Worm (Caenorhabditis elegans) whole organism, mixed stage, embryonic: ENCODE data around the gene sru-23.

Experiments
- M03D4.4 ChIP-seq: sonication (generic microtip); optimal IDR thresholded peaks from 2 replicates; lab custom pipeline; 2017; ENCODE audit warnings: mild to moderate bottlenecking, missing genetic modification characterization, missing compliant biosample characterization
- blmp-1 ChIP-seq: fragments of 150-350 bp; optimal IDR thresholded peaks from 2 replicates; lab custom pipeline; 2014; ENCODE audit warnings: missing biosample characterization, missing genetic modification characterization
- ceh-39 ChIP-seq: fragments of 150-350 bp; optimal IDR thresholded peaks from 2 replicates; lab custom pipeline; 2014; ENCODE audit warnings: missing biosample characterization, missing genetic modification characterization
- ceh-43 ChIP-seq: fragments of 200-800 bp; sonication (Bioruptor generic); optimal IDR thresholded peaks from 2 replicates; lab custom pipeline; 2018; ENCODE audit warnings: mild to moderate bottlenecking, missing genetic modification characterization, moderate library complexity, missing compliant biosample characterization
- ceh-83 ChIP-seq: fragments of 200-800 bp; sonication (Bioruptor generic); optimal IDR thresholded peaks from 2 replicates; lab custom pipeline; 2018; ENCODE audit warnings: mild to moderate bottlenecking, missing genetic modification characterization, missing compliant biosample characterization
- ces-1 ChIP-seq: fragments of 150-350 bp; optimal IDR thresholded peaks from 2 replicates; lab custom pipeline; 2014; ENCODE audit warnings: missing biosample characterization, missing genetic modification reagents, missing genetic modification characterization
- cnd-1 ChIP-seq: fragments of 200-800 bp; sonication (Bioruptor generic); optimal IDR thresholded peaks from 2 replicates; lab custom pipeline; 2018; ENCODE audit warnings: mild to moderate bottlenecking, missing genetic modification characterization, missing compliant biosample characterization
- drap-1 ChIP-seq: fragments of 200-800 bp; sonication (Bioruptor generic); optimal IDR thresholded peaks from 3 replicates; lab custom pipeline; 2018; ENCODE audit warnings: mild to moderate bottlenecking, missing genetic modification characterization, missing compliant biosample characterization
- elt-1 ChIP-seq: sonication (generic microtip); optimal IDR thresholded peaks from 2 replicates; lab custom pipeline; 2017; ENCODE audit warnings: missing genetic modification characterization, mild to moderate bottlenecking, missing compliant biosample characterization, antibody characterized with exemption, moderate library complexity, borderline replicate concordance; ENCODE audit not compliant: insufficient read depth
- elt-3 ChIP-seq: fragments of 150-350 bp; optimal IDR thresholded peaks from 2 replicates; lab custom pipeline; 2014; ENCODE audit warnings: missing biosample characterization, missing genetic modification characterization
- flh-1 ChIP-seq: fragments of 200-800 bp; sonication (Bioruptor generic); optimal IDR thresholded peaks from 2 replicates; lab custom pipeline; 2018; ENCODE audit warnings: mild to moderate bottlenecking, missing genetic modification characterization, moderate library complexity, missing compliant biosample characterization
- ham-2 ChIP-seq: fragments of 200-800 bp; sonication (Bioruptor generic); optimal IDR thresholded peaks from 2 replicates; lab custom pipeline; 2018; ENCODE audit warnings: mild to moderate bottlenecking, missing genetic modification characterization, missing compliant biosample characterization
- hlh-1 ChIP-seq: fragments of 150-350 bp; optimal IDR thresholded peaks from 2 replicates; lab custom pipeline; 2014; ENCODE audit warnings: missing biosample characterization, missing genetic modification reagents, missing genetic modification characterization
- lin-13 ChIP-seq: fragments of 150-350 bp; optimal IDR thresholded peaks from 2 replicates; lab custom pipeline; 2014; ENCODE audit warnings: missing biosample characterization, missing genetic modification characterization
- lsy-2 ChIP-seq: fragments of 150-350 bp; optimal IDR thresholded peaks from 2 replicates; lab custom pipeline; 2014; ENCODE audit warnings: missing biosample characterization, missing genetic modification characterization
- mab-5 ChIP-seq: fragments of 150-350 bp; optimal IDR thresholded peaks from 2 replicates; lab custom pipeline; 2014; ENCODE audit warnings: missing biosample characterization, missing genetic modification characterization
- mep-1 ChIP-seq: fragments of 150-350 bp; optimal IDR thresholded peaks from 2 replicates; lab custom pipeline; 2017; ENCODE audit warnings: missing biosample characterization, missing genetic modification reagents, missing genetic modification characterization, inconsistent platforms
- mls-2 ChIP-seq: sonication (generic microtip); optimal IDR thresholded peaks from 2 replicates; lab custom pipeline; 2016; ENCODE audit warnings: mild to moderate bottlenecking, missing genetic modification characterization, moderate library complexity, missing compliant biosample characterization
- nhr-12 ChIP-seq: fragments of 150-350 bp; optimal IDR thresholded peaks from 2 replicates; lab custom pipeline; 2014; ENCODE audit warnings: missing biosample characterization, missing genetic modification characterization
- nhr-2 ChIP-seq: fragments of 150-350 bp; optimal IDR thresholded peaks from 2 replicates; lab custom pipeline; 2014; ENCODE audit warnings: missing biosample characterization, missing genetic modification characterization
- nhr-237 ChIP-seq: fragments of 150-350 bp; optimal IDR thresholded peaks from 2 replicates; lab custom pipeline; 2014; ENCODE audit warnings: missing biosample characterization, missing genetic modification characterization
- nhr-28 ChIP-seq: fragments of 150-350 bp; optimal IDR thresholded peaks from 2 replicates; lab custom pipeline; 2014; ENCODE audit warnings: missing biosample characterization, missing genetic modification characterization
- nhr-76 ChIP-seq: sonication (generic microtip); optimal IDR thresholded peaks from 2 replicates; lab custom pipeline; 2017; ENCODE audit warnings: missing biosample characterization, missing genetic modification characterization
- pha-4 ChIP-seq: fragments of 150-350 bp; optimal IDR thresholded peaks from 2 replicates; lab custom pipeline; 2018; ENCODE audit warnings: missing biosample characterization, missing genetic modification reagents, missing genetic modification characterization
- sem-2 ChIP-seq: fragments of 200-800 bp; sonication (Bioruptor generic); optimal IDR thresholded peaks from 2 replicates; lab custom pipeline; 2018; ENCODE audit warnings: mild to moderate bottlenecking, missing genetic modification characterization, missing compliant biosample characterization
- snpc-4 ChIP-seq: fragments of 150-350 bp; optimal IDR thresholded peaks from 2 replicates; lab custom pipeline; 2014; ENCODE audit warnings: missing biosample characterization, missing genetic modification characterization
- sptf-1 ChIP-seq: sonication (generic microtip); optimal IDR thresholded peaks from 2 replicates; lab custom pipeline; 2017; ENCODE audit warnings: mild to moderate bottlenecking, missing genetic modification characterization, moderate library complexity, missing compliant biosample characterization
- tbx-8 ChIP-seq: fragments of 200-800 bp; sonication (Bioruptor generic); optimal IDR thresholded peaks from 2 replicates; lab custom pipeline; 2018; ENCODE audit warnings: mild to moderate bottlenecking, missing genetic modification characterization, moderate library complexity, missing compliant biosample characterization
- unc-120 ChIP-seq: sonication (generic microtip); optimal IDR thresholded peaks from 2 replicates; lab custom pipeline; 2017; ENCODE audit warnings: missing genetic modification characterization, missing compliant biosample characterization; ENCODE audit not compliant: poor library complexity, severe bottlenecking
- unc-39 ChIP-seq: fragments of 150-350 bp; optimal IDR thresholded peaks from 2 replicates; lab custom pipeline; 2014; ENCODE audit warnings: missing biosample characterization, missing genetic modification characterization
- unc-62 ChIP-seq: fragments of 150-350 bp; optimal IDR thresholded peaks from 2 replicates; lab custom pipeline; 2014; ENCODE audit warnings: missing biosample characterization, missing genetic modification reagents, missing genetic modification characterization
- zip-8 ChIP-seq: fragments of 150-350 bp; optimal IDR thresholded peaks from 2 replicates; lab custom pipeline; 2014; ENCODE audit warnings: missing biosample characterization, missing genetic modification characterization
- ztf-11 ChIP-seq: fragments of 150-350 bp; optimal IDR thresholded peaks from 2 replicates; lab custom pipeline; 2014; ENCODE audit warnings: missing biosample characterization, missing genetic modification characterization

The sru-23 gene

DNA sequence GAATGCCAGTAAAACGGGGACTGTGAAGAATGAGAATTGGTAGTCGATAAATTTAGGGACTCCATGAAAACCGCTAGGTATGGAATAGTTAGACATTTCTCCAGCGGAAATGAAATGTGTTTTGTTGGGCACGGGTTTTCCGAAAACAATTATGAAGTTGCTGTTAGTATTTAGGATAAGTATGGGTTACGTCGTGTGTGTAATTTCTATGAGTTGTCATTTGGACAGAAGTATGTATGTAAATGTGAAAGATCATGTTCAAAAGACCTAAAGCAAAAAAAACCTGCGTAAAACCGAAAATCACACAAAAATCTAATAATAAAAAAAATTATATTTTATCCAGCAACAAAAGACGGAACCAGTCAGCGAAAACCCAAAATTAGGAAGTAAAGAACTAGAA lies at the start of gene sru-23:
TSS of gene sru-23 (minus strand) at position 101 of the 400 bp plus-strand sequence.
- TF ChIP-seq cnd-1 (tag; lab: Kevin White, UChicago) (no peak), mep-1 (no peak), pha-4 (tag; lab: Kevin White, UChicago) (no peak), sem-2 (GFP tag; lab: Kevin White, UChicago) (no peak)

DNA sequence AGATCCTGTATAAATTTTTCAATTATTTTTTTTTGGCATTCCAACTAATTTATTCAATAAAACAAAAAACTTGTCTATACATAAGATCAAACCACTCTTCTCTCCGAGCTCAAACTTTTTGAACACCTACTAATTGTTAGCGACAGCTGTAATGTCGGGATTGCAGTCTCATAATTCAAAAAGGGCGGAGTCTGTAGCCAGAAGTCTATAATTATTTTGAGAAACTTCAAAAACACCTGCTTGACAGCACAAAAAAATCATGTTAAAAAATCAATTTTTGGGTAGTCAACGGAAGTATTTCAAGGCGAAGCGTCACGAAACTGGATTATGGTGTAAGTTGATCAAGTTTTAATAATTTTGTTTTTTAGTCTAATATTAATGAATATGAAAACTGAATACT lies 47.7 kb upstream of the sru-23 start, which contains the start of gene srx-44:
TSS of gene srx-44 (plus strand) at position 301 of the 400 bp plus-strand sequence.
- no peak for TF ChIP-seq blmp-1
- TF ChIP-seq M03D4.4 (tag; lab: Kevin White, UChicago): no peak
- no peak for TF ChIP-seq elt-3 (tag; lab: Kevin White, UChicago)
- TF ChIP-seq ceh-39 (tag; lab: Kevin White, UChicago): no peak
- TF ChIP-seq mep-1: no peak
- TF ChIP-seq lsy-2: no peak
- TF ChIP-seq unc-39 (tag; lab: Kevin White, UChicago): no peak
- TF ChIP-seq nhr-76: no peak
- TF ChIP-seq drap-1: no peak
- no peak for TF ChIP-seq nhr-237 (tag; lab: Kevin White, UChicago)
- no peak for TF ChIP-seq ztf-11 (tag; lab: Kevin White, UChicago)
- TF ChIP-seq unc-62 (GFP tag; lab: Kevin White, UChicago): no peak
- no peak for TF ChIP-seq pha-4 (tag; lab: Kevin White, UChicago)
- TF ChIP-seq flh-1: no peak
- TF ChIP-seq nhr-2: no peak
- no peak for TF ChIP-seq sem-2 (GFP tag; lab: Kevin White, UChicago)
- no peak for TF ChIP-seq ceh-43 (GFP tag; lab: Kevin White, UChicago)
- no peak for TF ChIP-seq ceh-83 (GFP tag; lab: Kevin White, UChicago)
- no peak for TF ChIP-seq lin-13 (tag; lab: Kevin White, UChicago)
- TF ChIP-seq, all 35 proteins: peak for 0

DNA sequence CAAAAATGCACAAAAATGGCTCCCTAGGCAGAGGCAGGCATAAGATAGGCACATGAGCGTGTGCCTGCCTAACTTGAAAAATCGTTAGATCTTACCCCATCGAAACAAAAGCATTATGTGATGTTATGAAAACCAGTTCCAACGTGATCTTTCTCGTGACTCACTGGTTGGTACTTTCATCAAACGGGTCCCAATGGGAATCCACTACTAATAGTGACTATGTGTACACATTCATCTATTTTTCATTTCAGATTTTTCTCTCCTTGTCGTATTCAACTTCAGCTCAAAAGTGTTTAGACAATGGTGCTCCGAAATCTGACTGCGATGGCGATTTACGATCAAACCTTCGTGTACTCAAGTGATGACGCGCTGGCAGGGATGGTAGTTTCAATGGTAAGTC lies 45.3 kb upstream of the sru-23 start, which contains the start of gene srx-43:
TSS of gene srx-43 (plus strand) at position 301 of the 400 bp plus-strand sequence.
- no peak for TF ChIP-seq elt-1 (tag; lab: Kevin White, UChicago)
- TF ChIP-seq ceh-83 (GFP tag; lab: Kevin White, UChicago): no peak
- no peak for TF ChIP-seq nhr-28
- TF ChIP-seq M03D4.4 (tag; lab: Kevin White, UChicago): no peak
- TF ChIP-seq tbx-8 (GFP tag; lab: Kevin White, UChicago): no peak
- no peak for TF ChIP-seq ceh-39 (tag; lab: Kevin White, UChicago)
- TF ChIP-seq ces-1 (GFP tag; lab: Kevin White, UChicago): no peak
- no peak for TF ChIP-seq blmp-1

DNA sequence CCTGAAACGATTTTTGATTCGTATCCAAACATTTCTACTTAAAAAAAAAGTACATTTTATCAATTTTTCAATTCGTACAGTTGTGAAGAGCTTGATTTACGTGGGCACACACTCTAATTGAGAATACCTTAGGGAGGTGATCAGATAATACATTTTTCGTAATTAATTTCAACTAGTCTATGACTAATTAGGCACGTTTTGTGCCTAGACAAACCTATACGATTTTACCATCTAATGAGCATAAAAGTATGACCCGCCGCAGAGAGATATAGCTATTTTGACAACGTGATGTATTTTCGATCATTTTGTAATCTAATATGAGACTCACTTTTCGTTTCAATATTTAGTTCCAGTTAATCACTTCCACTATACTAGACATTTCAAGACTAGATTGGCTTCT lies 44.6 kb upstream of the sru-23 start:
- no peak for TF ChIP-seq elt-1 (tag; lab: Kevin White, UChicago)
- TF ChIP-seq hlh-1 (tag; lab: Kevin White, UChicago): no peak
- TF ChIP-seq ces-1 (GFP tag; lab: Kevin White, UChicago): no peak
- TF ChIP-seq nhr-28: no peak
- TF ChIP-seq mab-5 (tag; lab: Kevin White, UChicago): no peak
- TF ChIP-seq tbx-8 (GFP tag; lab: Kevin White, UChicago): no peak
- TF ChIP-seq pha-4 (tag; lab: Kevin White, UChicago): no peak
- no peak for TF ChIP-seq snpc-4 (tag; lab: Kevin White, UChicago)
- TF ChIP-seq nhr-76: no peak
- no peak for TF ChIP-seq elt-3 (tag; lab: Kevin White, UChicago)
- TF ChIP-seq lsy-2: no peak
- no peak for TF ChIP-seq M03D4.4 (tag; lab: Kevin White, UChicago)

DNA sequence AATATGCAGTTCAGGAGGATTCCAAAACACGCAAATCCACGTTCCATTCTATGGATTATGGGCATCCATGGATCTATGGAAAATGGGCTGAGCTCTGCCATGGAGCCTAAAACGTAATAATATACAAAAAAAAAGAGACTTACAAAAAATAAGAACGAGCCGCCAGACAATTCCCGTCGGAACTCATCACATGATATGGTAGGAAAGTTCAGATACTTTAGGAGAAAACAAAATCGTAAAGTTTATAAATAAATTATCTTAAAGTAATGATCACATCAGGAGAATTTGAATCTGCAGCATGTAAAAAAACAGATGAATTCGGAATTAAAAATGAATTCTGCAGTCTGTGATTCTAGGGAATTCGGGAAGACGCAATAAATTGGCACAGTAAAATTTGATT lies 43.3 kb upstream of the sru-23 start, which contains the start of gene str-232:
TSS of gene str-232 (minus strand) at position 101 of the 400 bp plus-strand sequence.
- TF ChIP-seq lin-13 (tag; lab: Kevin White, UChicago): no peak
- no peak for TF ChIP-seq elt-3 (tag; lab: Kevin White, UChicago)
- TF ChIP-seq nhr-12 (tag; lab: Kevin White, UChicago): no peak
- no peak for TF ChIP-seq sptf-1
- no peak for TF ChIP-seq nhr-2
- no peak for TF ChIP-seq drap-1
- no peak for TF ChIP-seq lsy-2
- TF ChIP-seq ces-1 (GFP tag; lab: Kevin White, UChicago): no peak

DNA sequence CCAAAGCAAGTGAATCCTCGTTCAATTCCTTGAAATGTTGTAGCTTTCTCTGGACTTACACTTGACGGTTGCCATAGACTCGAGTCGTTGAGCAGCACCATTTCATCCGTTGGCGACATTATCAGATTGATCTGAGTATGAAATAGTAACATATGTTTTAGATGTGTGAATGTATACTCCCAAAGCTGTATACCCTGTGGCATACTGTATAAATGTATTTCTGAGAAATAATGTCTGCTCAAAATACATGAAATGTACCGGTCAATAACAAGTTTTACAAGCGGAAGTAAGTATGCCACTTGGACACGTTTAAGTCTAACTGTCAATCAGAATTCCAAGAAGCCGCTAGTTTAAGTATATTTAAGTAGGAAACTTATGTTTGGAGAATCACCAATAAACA lies 37.2 kb upstream of the sru-23 start, which contains the start of gene str-233:
TSS of gene str-233 (minus strand) at position 101 of the 400 bp plus-strand sequence.
- no peak for TF ChIP-seq mep-1
- no peak for TF ChIP-seq drap-1
- no peak for TF ChIP-seq unc-39 (tag; lab: Kevin White, UChicago)
- no peak for TF ChIP-seq mls-2 (tag; lab: Kevin White, UChicago)
- TF ChIP-seq unc-120 (tag; lab: Kevin White, UChicago): no peak
- no peak for TF ChIP-seq nhr-12 (tag; lab: Kevin White, UChicago)
- no peak for TF ChIP-seq nhr-2
- TF ChIP-seq nhr-28: no peak
- no peak for TF ChIP-seq ham-2
- no peak for TF ChIP-seq zip-8 (tag; lab: Kevin White, UChicago)
- TF ChIP-seq mab-5 (tag; lab: Kevin White, UChicago): no peak
- no peak for TF ChIP-seq elt-1 (tag; lab: Kevin White, UChicago)
- TF ChIP-seq cnd-1 (tag; lab: Kevin White, UChicago): no peak
- no peak for TF ChIP-seq snpc-4 (tag; lab: Kevin White, UChicago)
- no peak for TF ChIP-seq blmp-1
